Worm (Caenorhabditis elegans) whole organism, mixed stage, embryonic: Measurements from ENCODE around the gene ztf-30.

ENCODE experiments used
- ces-1 ChIP-seq: fragments of 150-350 bp; optimal IDR thresholded peaks from 2 replicates; lab custom pipeline; 2014; ENCODE audit warnings: missing biosample characterization, missing genetic modification reagents, missing genetic modification characterization
- mls-2 ChIP-seq: sonication (generic microtip); optimal IDR thresholded peaks from 2 replicates; lab custom pipeline; 2016; ENCODE audit warnings: mild to moderate bottlenecking, missing genetic modification characterization, moderate library complexity, missing compliant biosample characterization
- nhr-28 ChIP-seq: fragments of 150-350 bp; optimal IDR thresholded peaks from 2 replicates; lab custom pipeline; 2014; ENCODE audit warnings: missing biosample characterization, missing genetic modification characterization
- nhr-76 ChIP-seq: sonication (generic microtip); optimal IDR thresholded peaks from 2 replicates; lab custom pipeline; 2017; ENCODE audit warnings: missing biosample characterization, missing genetic modification characterization
- pha-4 ChIP-seq: fragments of 150-350 bp; optimal IDR thresholded peaks from 2 replicates; lab custom pipeline; 2018; ENCODE audit warnings: missing biosample characterization, missing genetic modification reagents, missing genetic modification characterization
- snpc-4 ChIP-seq: fragments of 150-350 bp; optimal IDR thresholded peaks from 2 replicates; lab custom pipeline; 2014; ENCODE audit warnings: missing biosample characterization, missing genetic modification characterization
- unc-39 ChIP-seq: fragments of 150-350 bp; optimal IDR thresholded peaks from 2 replicates; lab custom pipeline; 2014; ENCODE audit warnings: missing biosample characterization, missing genetic modification characterization
- ztf-11 ChIP-seq: fragments of 150-350 bp; optimal IDR thresholded peaks from 2 replicates; lab custom pipeline; 2014; ENCODE audit warnings: missing biosample characterization, missing genetic modification characterization

DNA sequence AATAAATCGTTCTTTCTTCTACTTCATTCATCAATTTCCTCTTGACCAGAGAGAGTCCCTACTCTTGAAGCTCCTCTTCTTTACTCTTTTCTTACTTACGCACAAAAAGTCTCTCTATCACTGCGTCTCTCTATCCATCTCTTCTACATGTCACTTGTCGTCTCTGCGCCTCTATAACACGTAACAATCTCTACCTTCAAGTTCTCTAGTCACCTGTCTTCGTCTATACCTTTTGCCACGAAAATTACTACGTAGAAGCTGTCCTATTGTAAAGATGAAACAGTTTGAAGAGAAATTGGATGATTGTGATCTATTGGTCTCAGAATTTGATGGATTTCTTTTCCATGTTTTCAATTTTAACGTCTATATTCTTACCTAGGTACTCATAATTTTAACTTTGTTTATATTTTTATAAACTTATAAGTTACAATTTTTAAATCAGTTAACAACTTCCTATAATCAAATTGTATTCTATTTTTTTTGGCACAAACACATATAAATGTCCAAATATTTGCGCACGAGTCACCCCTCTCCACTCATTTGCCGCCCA, 40.8 kb downstream of the ztf-30 start, which contains the start of gene C02D5.2:
- TF ChIP-seq unc-39 (tag; lab: Kevin White, UChicago) (no peak), pha-4 (tag; lab: Kevin White, UChicago) (no peak), mls-2 (tag; lab: Kevin White, UChicago) (no peak), nhr-76 (tag; lab: Kevin White, UChicago) (no peak), nhr-28 (no peak), ces-1 (peak; percentile 47), snpc-4 (no peak), ztf-11 (no peak)
